Worm (Caenorhabditis elegans): Measurements from ENCODE around the gene R10H10.4.

The R10H10.4 gene

ce11 chrIV:10366018-10366417 lies 28.7 kb downstream of the R10H10.4 start, which contains the start of gene sir-2.1 (continued):
- no peak for TF ChIP-seq lin-35 (GFP tag; optimal IDR thresholded peaks at IDR 0.05)
- TF ChIP-seq zim-3 (tag; optimal IDR thresholded peaks at IDR 0.05) = no peak
- no peak for TF ChIP-seq mxl-1 (tag; optimal IDR thresholded peaks at IDR 0.05)
- TF ChIP-seq ztf-3 (GFP tag; optimal IDR thresholded peaks at IDR 0.05) = no peak
- no peak for TF ChIP-seq D2030.7 (GFP tag; IDR thresholded peaks at IDR 0.05)
- TF ChIP-seq nhr-90 (tag; optimal IDR thresholded peaks at IDR 0.05) = no peak
- no peak for TF ChIP-seq F22D6.2 (tag; optimal IDR thresholded peaks at IDR 0.05)
- TF ChIP-seq lsl-1 (GFP tag; optimal IDR thresholded peaks at IDR 0.05) = peak; percentile 26
- TF ChIP-seq B0261.1 (tag; optimal IDR thresholded peaks at IDR 0.05) = no peak
- peak; percentile 91 for TF ChIP-seq ztf-18 (tag; optimal IDR thresholded peaks at IDR 0.05)
- TF ChIP-seq nhr-80 (tag; optimal IDR thresholded peaks at IDR 0.05) = no peak
- no peak for TF ChIP-seq unc-62 (GFP tag; optimal IDR thresholded peaks at IDR 0.05)
- no peak for TF ChIP-seq T07F8.4 (tag; optimal IDR thresholded peaks at IDR 0.05)
- TF ChIP-seq lin-26 (GFP tag; IDR thresholded peaks at IDR 0.05) = no peak
- TF ChIP-seq Y53F4B.3 (GFP tag; IDR thresholded peaks at IDR 0.05) = no peak
- no peak for TF ChIP-seq efl-1 (GFP tag; optimal IDR thresholded peaks at IDR 0.05)
- TF ChIP-seq F57C9.4 (tag; optimal IDR thresholded peaks at IDR 0.05) = no peak
- TF ChIP-seq rcor-1 (GFP tag; IDR thresholded peaks at IDR 0.05) = 0 out of 2 replicates have a peak, but pooled peaks have one; percentile 25
- no peak for TF ChIP-seq K12H6.12 (tag; optimal IDR thresholded peaks at IDR 0.05)
- TF ChIP-seq F23B12.7 (tag; optimal IDR thresholded peaks at IDR 0.05; ENCODE audit: insufficient read depth) = peak; percentile 16
- no peak for TF ChIP-seq egrh-3 (GFP tag; IDR thresholded peaks at IDR 0.05)
- TF ChIP-seq ceh-79 (tag; optimal IDR thresholded peaks at IDR 0.05) = peak; percentile 37
- TF ChIP-seq snpc-4 (GFP tag; optimal IDR thresholded peaks at IDR 0.05) = no peak
- peak in 2 of 4 experiments; percentile 28 for TF ChIP-seq snpc-4 (tag; optimal IDR thresholded peaks at IDR 0.05)
- TF ChIP-seq fkh-3 (tag; optimal IDR thresholded peaks at IDR 0.05) = no peak
- TF ChIP-seq nfyb-1 (GFP tag; IDR thresholded peaks at IDR 0.05) = no peak; the same call in 1 of the 2 replicates
- TF ChIP-seq madf-3 (GFP tag; IDR thresholded peaks at IDR 0.05) = no peak
- no peak for TF ChIP-seq sea-2 (GFP tag; IDR thresholded peaks at IDR 0.05)
- no peak for TF ChIP-seq lin-54 (GFP tag; optimal IDR thresholded peaks at IDR 0.05)
- no peak for TF ChIP-seq Y56A3A.18 (GFP tag; IDR thresholded peaks at IDR 0.05)
- peak; percentile 61 for TF ChIP-seq attf-5 (GFP tag; optimal IDR thresholded peaks at IDR 0.05)
- TF ChIP-seq rec-8 (tag; optimal IDR thresholded peaks at IDR 0.05) = no peak
- 0 out of 2 replicates have a peak, but pooled peaks have one; percentile 26 for TF ChIP-seq ceh-100 (GFP tag; IDR thresholded peaks at IDR 0.05)
- no peak for TF ChIP-seq ama-1 (optimal IDR thresholded peaks at IDR 0.05)
- no peak for TF ChIP-seq ama-1 (GFP tag; optimal IDR thresholded peaks at IDR 0.05)
- TF ChIP-seq repo-1 (tag; optimal IDR thresholded peaks at IDR 0.05) = peak; percentile 88
- TF ChIP-seq sptf-2 (GFP tag; optimal IDR thresholded peaks at IDR 0.05) = no peak
- TF ChIP-seq hlh-12 (tag; optimal IDR thresholded peaks at IDR 0.05) = no peak
- TF ChIP-seq snpc-1.3 (tag; optimal IDR thresholded peaks at IDR 0.05; ENCODE audit: insufficient read depth) = no peak
- TF ChIP-seq egl-18 (GFP tag; IDR thresholded peaks at IDR 0.05) = no peak
- TF ChIP-seq ekl-4 (GFP tag; IDR thresholded peaks at IDR 0.05) = peak; percentile 42; the same call in 1 of the 2 replicates
- no peak for TF ChIP-seq rpc-1 (optimal IDR thresholded peaks at IDR 0.05)
- no peak for TF ChIP-seq rpc-1 (tag; optimal IDR thresholded peaks at IDR 0.05)
- TF ChIP-seq athp-1 (tag; optimal IDR thresholded peaks at IDR 0.05) = peak; percentile 29
- TF ChIP-seq ZK185.1 (tag; optimal IDR thresholded peaks at IDR 0.05; ENCODE audit: poor library complexity, severe bottlenecking) = no peak
- TF ChIP-seq akir-1 (GFP tag; optimal IDR thresholded peaks at IDR 0.05) = no peak
- no peak for TF ChIP-seq nfya-2 (GFP tag; IDR thresholded peaks at IDR 0.05)
- TF ChIP-seq madf-10 (tag; optimal IDR thresholded peaks at IDR 0.05) = no peak
- peak; percentile 40; the same call in 1 of the 2 replicates for TF ChIP-seq pbrm-1 (GFP tag; IDR thresholded peaks at IDR 0.05)
- TF ChIP-seq dpff-1 (tag; optimal IDR thresholded peaks at IDR 0.05) = no peak
- TF ChIP-seq madf-8 (GFP tag; conservative IDR thresholded peaks at IDR 0.05) = no peak

Measured in whole organism, young adult.